Worm (Caenorhabditis elegans): ENCODE results near the gene sre-28.

- TF ChIP-seq pax-1 (tag; optimal IDR thresholded peaks at IDR 0.05) (no peak), nfya-1 (tag; optimal IDR thresholded peaks at IDR 0.05) (no peak), ama-1 (optimal IDR thresholded peaks at IDR 0.05) (no peak), dmd-4 (tag; optimal IDR thresholded peaks at IDR 0.05; ENCODE audit: borderline replicate concordance) (no peak), pag-3 (tag; optimal IDR thresholded peaks at IDR 0.05; ENCODE audit: borderline replicate concordance) (no peak), ceh-9 (tag; optimal IDR thresholded peaks at IDR 0.05) (no peak)
Observed at ce11 chrV:9927381-9927780, 16.8 kb upstream of the sre-28 start.
